Fruit fly (Drosophila melanogaster): ENCODE data around the gene trx.

Gene trx

dm6 chr3R:14262087-14262486, 24.6 kb downstream of the trx start, which contains the start of the genes CG14839 and CG14841:
TSS of gene CG14839 (plus strand) at chr3R:14262387.
TSS of gene CG14841 (minus strand) at chr3R:14262418.
- no peak for TF ChIP-seq svp (GFP tag)
- TF ChIP-seq CG11294 (GFP tag; IDR thresholded peaks at IDR 0.05) = no peak
- TF ChIP-seq CG3919 (GFP tag; optimal IDR thresholded peaks at IDR 0.05) = no peak
- no peak for TF ChIP-seq CG10669 (GFP tag; optimal IDR thresholded peaks at IDR 0.05)
- no peak for TF ChIP-seq topi (GFP tag; optimal IDR thresholded peaks at IDR 0.05)
- no peak for TF ChIP-seq acj6 (GFP tag; optimal IDR thresholded peaks at IDR 0.05)
- no peak for TF ChIP-seq eg (GFP tag; IDR thresholded peaks at IDR 0.05)
- no peak for TF ChIP-seq CG31627 (GFP tag; optimal IDR thresholded peaks at IDR 0.05)
- TF ChIP-seq CG8319 (GFP tag; optimal IDR thresholded peaks at IDR 0.05) = no peak
- no peak for TF ChIP-seq net (GFP tag; optimal IDR thresholded peaks at IDR 0.05)
- no peak for TF ChIP-seq Eip75B (GFP tag; optimal IDR thresholded peaks at IDR 0.05)
- TF ChIP-seq CG11902 (GFP tag; optimal IDR thresholded peaks at IDR 0.05) = no peak
- no peak for TF ChIP-seq Ets96B (tag; optimal IDR thresholded peaks at IDR 0.05)
- no peak for TF ChIP-seq Gug (GFP tag; IDR thresholded peaks at IDR 0.05)
- no peak for TF ChIP-seq Sox15 (GFP tag; optimal IDR thresholded peaks at IDR 0.05)
- TF ChIP-seq dsx (GFP tag; optimal IDR thresholded peaks at IDR 0.05; ENCODE audit: poor library complexity, severe bottlenecking) = no peak
- no peak for TF ChIP-seq vri (GFP tag; optimal IDR thresholded peaks at IDR 0.05)
- no peak for TF ChIP-seq fd85E (GFP tag; optimal IDR thresholded peaks at IDR 0.05)
- TF ChIP-seq CG16779 (tag; optimal IDR thresholded peaks at IDR 0.05) = no peak

dm6 chr3R:14261113-14261512, 25.6 kb downstream of the trx start, which contains the start of gene CG14840:
TSS of gene CG14840 (minus strand) at chr3R:14261213.
- TF ChIP-seq ss (GFP tag; optimal IDR thresholded peaks at IDR 0.05) (no peak), vri (GFP tag; optimal IDR thresholded peaks at IDR 0.05) (no peak), Sox102F (GFP tag; optimal IDR thresholded peaks at IDR 0.05) (no peak), acj6 (GFP tag; optimal IDR thresholded peaks at IDR 0.05) (no peak), dsx (GFP tag; optimal IDR thresholded peaks at IDR 0.05; ENCODE audit: poor library complexity, severe bottlenecking) (no peak), cyc (GFP tag; optimal IDR thresholded peaks at IDR 0.05) (no peak)

- TF ChIP-seq CG6808 (GFP tag; optimal IDR thresholded peaks at IDR 0.05) = peak; percentile 99
- no peak for TF ChIP-seq fd59A (GFP tag; optimal IDR thresholded peaks at IDR 0.05)
These were observed 26.9 kb downstream of the trx start, which contains the start of gene MetRS-m for dm6 chr3R:14259821-14260220. TSS of gene MetRS-m (minus strand) at chr3R:14259991.

- TF ChIP-seq OdsH (GFP tag; optimal IDR thresholded peaks at IDR 0.05) = no peak
- TF ChIP-seq Met (GFP tag; optimal IDR thresholded peaks at IDR 0.05) = no peak
- peak; percentile 15 for TF ChIP-seq svp (GFP tag)
These were observed 30.9 kb downstream of the trx start, which contains the start of gene CG43179 for dm6 chr3R:14255808-14256207. TSS of gene CG43179 (plus strand) at chr3R:14256108.

dm6 chr3R:14245371-14245770, 41.3 kb downstream of the trx start, which contains the start of gene CG9616:
TSS of gene CG9616 (minus strand) at chr3R:14245471.
- TF ChIP-seq CG1621 (tag; optimal IDR thresholded peaks at IDR 0.05) (no peak), salr (GFP tag; optimal IDR thresholded peaks at IDR 0.05) (no peak), Lpt (GFP tag; optimal IDR thresholded peaks at IDR 0.05) (no peak), Smox (GFP tag; optimal IDR thresholded peaks at IDR 0.05) (no peak), net (GFP tag; optimal IDR thresholded peaks at IDR 0.05) (no peak), Blimp-1 (GFP tag; optimal IDR thresholded peaks at IDR 0.05) (no peak), dac (GFP tag; optimal IDR thresholded peaks at IDR 0.05) (no peak), Sox14 (GFP tag; optimal IDR thresholded peaks at IDR 0.05) (no peak), Hr4 (GFP tag; optimal IDR thresholded peaks at IDR 0.05) (no peak), OdsH (GFP tag; optimal IDR thresholded peaks at IDR 0.05) (no peak), CG8632 (GFP tag; optimal IDR thresholded peaks at IDR 0.05) (no peak), Hr38 (GFP tag; optimal IDR thresholded peaks at IDR 0.05) (no peak)
